Fruit fly (Drosophila melanogaster) whole organism, adult: ENCODE data around the gene CG3078.

Source experiments
- CG14711 ChIP-seq: fragments of 200-800 bp; sonication (Bioruptor generic); optimal IDR thresholded peaks from 2 replicates; lab custom pipeline; 2018; ENCODE audit warnings: missing biosample characterization, mild to moderate bottlenecking, missing genetic modification characterization, moderate library complexity
- CG33017 ChIP-seq: fragments of 200-800 bp; sonication (Bioruptor generic); optimal IDR thresholded peaks from 2 replicates; lab custom pipeline; 2018; ENCODE audit warnings: missing biosample characterization, mild to moderate bottlenecking, missing genetic modification characterization, moderate library complexity
- CG7101 ChIP-seq: fragments of 200-800 bp; sonication (Bioruptor generic); optimal IDR thresholded peaks from 2 replicates; lab custom pipeline; 2018; ENCODE audit warnings: missing biosample characterization, mild to moderate bottlenecking, missing genetic modification characterization, moderate library complexity
- Clk ChIP-seq: fragments of 200-800 bp; sonication (Bioruptor generic); optimal IDR thresholded peaks from 2 replicates; lab custom pipeline; 2017; ENCODE audit warnings: missing biosample characterization, missing genetic modification characterization
- Crg-1 ChIP-seq: fragments of 200-800 bp; sonication (Bioruptor generic); optimal IDR thresholded peaks from 2 replicates; lab custom pipeline; 2016; ENCODE audit warnings: missing biosample characterization, missing genetic modification characterization
- Hr96 ChIP-seq: fragments of 200-800 bp; sonication (Bioruptor generic); optimal IDR thresholded peaks from 2 replicates; lab custom pipeline; 2016; ENCODE audit warnings: missing biosample characterization, missing genetic modification characterization
- cnc ChIP-seq, 2 experiments: fragments of >200 bp; optimal IDR thresholded peaks; 2 replicates each; lab custom pipeline; 2017

dm6 chrX:2208641-2209241 is 50.9 kb downstream of the CG3078 start:
- no peak for TF ChIP-seq cnc (optimal IDR thresholded peaks at IDR 0.05; lab: Kevin White, UChicago)
- TF ChIP-seq Crg-1 (GFP tag; lab: Kevin White, UChicago), result no peak
- TF ChIP-seq CG7101 (tag; lab: Kevin White, UChicago), result no peak
- no peak for TF ChIP-seq CG14711 (tag; lab: Kevin White, UChicago)
- TF ChIP-seq CG33017 (tag; lab: Kevin White, UChicago), result no peak
- no peak for TF ChIP-seq Clk (GFP tag; lab: Kevin White, UChicago)
- no peak for TF ChIP-seq Hr96 (GFP tag; lab: Kevin White, UChicago)
